Fruit fly (Drosophila melanogaster): ENCODE measurements around the gene Mat89Ba.
A peak's percentile ranks its signal among the peaks of the same experiment; 100 is the strongest.

dm6 chr3R:16280003-16280998 is 8.1 kb upstream of the Mat89Ba start:
- TF ChIP-seq CG9948 (tag; optimal IDR thresholded peaks at IDR 0.05): peak; percentile 99
- peak; percentile 98 for TF ChIP-seq gl (tag; optimal IDR thresholded peaks at IDR 0.05)

Data from whole organism, pupa.